Worm (Caenorhabditis elegans): ENCODE measurements around the gene F54D12.2.

Gene F54D12.2

ce11 chrII:1400105-1400504, 1.6 kb downstream of the F54D12.2 start, which contains the start of gene F54D12.1:
TSS of gene F54D12.1 (plus strand) at chrII:1400405.
- TF ChIP-seq F33H1.4 (GFP tag; IDR thresholded peaks at IDR 0.05): no peak
- TF ChIP-seq ztf-18 (tag; optimal IDR thresholded peaks at IDR 0.05): no peak
- no peak for TF ChIP-seq F57C9.4 (tag; optimal IDR thresholded peaks at IDR 0.05)
- TF ChIP-seq mcd-1 (GFP tag; IDR thresholded peaks at IDR 0.05): no peak
- no peak for TF ChIP-seq hlh-26 (GFP tag; conservative IDR thresholded peaks at IDR 0.05)
- TF ChIP-seq egrh-3 (GFP tag; IDR thresholded peaks at IDR 0.05): no peak
- no peak for TF ChIP-seq F57A8.1 (GFP tag; optimal IDR thresholded peaks at IDR 0.05)
- TF ChIP-seq ztf-26 (tag; optimal IDR thresholded peaks at IDR 0.05): no peak
- TF ChIP-seq dpff-1 (tag; optimal IDR thresholded peaks at IDR 0.05): no peak
- no peak for TF ChIP-seq repo-1 (tag; optimal IDR thresholded peaks at IDR 0.05)
- no peak for TF ChIP-seq cebp-2 (GFP tag; IDR thresholded peaks at IDR 0.05)
- no peak for TF ChIP-seq sdz-38 (tag; optimal IDR thresholded peaks at IDR 0.05)
- TF ChIP-seq rec-8 (tag; optimal IDR thresholded peaks at IDR 0.05): no peak

DNA sequence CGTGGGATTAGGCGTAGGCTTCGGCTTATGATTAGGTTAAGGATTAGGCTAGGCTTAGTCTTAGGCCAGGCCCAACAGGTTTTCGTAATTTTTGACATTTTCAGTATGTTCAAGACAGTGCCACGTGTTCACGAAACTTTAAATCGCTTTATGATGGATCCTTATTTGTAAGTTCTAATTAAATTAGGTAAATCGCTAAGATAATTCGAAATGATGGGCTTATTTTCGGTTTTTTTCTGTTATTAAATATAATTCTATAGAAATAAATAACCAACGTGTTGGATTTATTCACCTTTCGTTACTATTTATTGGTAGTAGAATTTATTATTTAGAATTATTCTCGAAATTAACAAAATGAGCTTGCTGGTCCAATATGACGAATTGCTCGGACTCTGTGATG, 3.0 kb downstream of the F54D12.2 start, which contains the start of gene Y51H7C.8:
TSS of gene Y51H7C.8 (plus strand) at position 301 of the 400 bp plus-strand sequence.
- no peak for TF ChIP-seq F57C9.4 (tag; optimal IDR thresholded peaks at IDR 0.05)
- TF ChIP-seq akir-1 (GFP tag; optimal IDR thresholded peaks at IDR 0.05): no peak
- TF ChIP-seq lin-40 (tag; optimal IDR thresholded peaks at IDR 0.05): no peak
- no peak for TF ChIP-seq attf-6 (GFP tag; IDR thresholded peaks at IDR 0.05)
- TF ChIP-seq aptf-3 (GFP tag; IDR thresholded peaks at IDR 0.05): no peak
- TF ChIP-seq ztf-6 (GFP tag; IDR thresholded peaks at IDR 0.05): no peak
- TF ChIP-seq Y79H2A.3 (GFP tag; conservative IDR thresholded peaks at IDR 0.05): no peak
- TF ChIP-seq B0019.2 (GFP tag; conservative IDR thresholded peaks at IDR 0.05): no peak

DNA sequence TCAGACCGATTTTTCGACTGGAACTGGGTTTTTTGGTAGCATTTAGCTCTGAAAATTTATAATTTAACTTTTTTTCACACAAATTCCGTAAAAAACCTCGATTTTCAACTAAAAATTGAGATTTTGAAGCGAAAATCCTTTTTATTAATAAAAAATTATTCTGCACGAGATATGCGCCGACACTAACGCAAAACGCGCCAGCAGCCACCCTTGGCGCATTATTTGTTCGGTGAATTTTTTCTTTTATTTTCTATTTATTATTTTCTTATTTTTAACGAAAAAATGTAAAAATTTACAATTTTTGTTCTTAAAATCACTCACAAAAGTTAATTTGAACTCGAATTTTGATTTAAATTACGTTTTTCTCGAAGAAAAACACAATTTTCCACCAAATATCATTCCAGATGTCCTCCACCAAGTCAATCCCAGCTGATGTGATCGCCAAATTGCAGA, 3.7 kb downstream of the F54D12.2 start, which contains the start of gene Y51H7C.7:
TSS of gene Y51H7C.7 (plus strand) at position 403 of the 453 bp plus-strand sequence.
- TF ChIP-seq ztf-22 (GFP tag; optimal IDR thresholded peaks at IDR 0.05): no peak
- TF ChIP-seq lsl-1 (GFP tag; optimal IDR thresholded peaks at IDR 0.05): peak; percentile 31
- no peak for TF ChIP-seq rec-8 (tag; optimal IDR thresholded peaks at IDR 0.05)
- no peak for TF ChIP-seq him-1 (tag; optimal IDR thresholded peaks at IDR 0.05)
- TF ChIP-seq snpc-3.4 (tag; optimal IDR thresholded peaks at IDR 0.05): peak; percentile 22
- TF ChIP-seq ztf-18 (tag; optimal IDR thresholded peaks at IDR 0.05): peak; percentile 92
- peak; percentile 13 for TF ChIP-seq attf-5 (GFP tag; optimal IDR thresholded peaks at IDR 0.05)
- no peak for TF ChIP-seq tlf-1 (GFP tag; optimal IDR thresholded peaks at IDR 0.05)
- TF ChIP-seq F33H1.4 (GFP tag; IDR thresholded peaks at IDR 0.05): peak; percentile 15; the same call in 1 of the 2 replicates
- TF ChIP-seq tbp1 (GFP tag; optimal IDR thresholded peaks at IDR 0.05): peak; percentile 0
- no peak for TF ChIP-seq zfh-2 (GFP tag; conservative IDR thresholded peaks at IDR 0.05)
- TF ChIP-seq B0336.3 (GFP tag; IDR thresholded peaks at IDR 0.05): 0 out of 2 replicates have a peak, but pooled peaks have one; percentile 33
- no peak for TF ChIP-seq nhr-27 (tag; optimal IDR thresholded peaks at IDR 0.05)
- peak; percentile 34; the same call in 1 of the 2 replicates for TF ChIP-seq pbrm-1 (GFP tag; IDR thresholded peaks at IDR 0.05)
- TF ChIP-seq cebp-2 (GFP tag; IDR thresholded peaks at IDR 0.05): no peak
- TF ChIP-seq hrde-1 (tag; optimal IDR thresholded peaks at IDR 0.05; ENCODE audit: borderline replicate concordance): no peak
- peak; percentile 74 for TF ChIP-seq mcd-1 (GFP tag; IDR thresholded peaks at IDR 0.05)

DNA sequence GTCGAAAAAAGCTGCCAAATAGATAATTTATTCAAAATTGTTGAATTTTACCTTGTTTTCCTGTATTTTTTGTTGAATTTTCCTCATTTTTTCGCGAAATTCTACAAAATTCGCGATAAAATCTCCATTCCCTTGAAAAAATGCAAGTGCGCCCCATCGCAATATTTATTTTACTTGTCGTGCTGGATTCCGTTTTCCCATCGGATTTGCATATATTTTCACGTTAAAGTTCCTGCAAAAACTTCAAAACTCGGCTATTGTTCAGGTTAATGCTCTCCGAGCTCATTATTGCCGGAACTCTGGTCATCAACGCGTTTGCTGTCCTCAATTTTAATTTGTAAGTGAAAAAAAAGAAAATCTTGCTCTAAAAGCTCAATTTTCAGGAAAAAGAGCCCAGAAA, 4.6 kb downstream of the F54D12.2 start, which contains the start of the genes Y51H7C.41 and cogc-4:
TSS of gene Y51H7C.41 (plus strand) at position 266 of the 400 bp plus-strand sequence.
TSS of gene cogc-4 (plus strand) at position 386 of the 400 bp plus-strand sequence.
- no peak for TF ChIP-seq dpl-1 (GFP tag; optimal IDR thresholded peaks at IDR 0.05)
- TF ChIP-seq bed-2 (GFP tag; IDR thresholded peaks at IDR 0.05): no peak
- TF ChIP-seq sea-2 (GFP tag; IDR thresholded peaks at IDR 0.05): no peak
- TF ChIP-seq ztf-3 (GFP tag; optimal IDR thresholded peaks at IDR 0.05): no peak
- TF ChIP-seq ztf-18 (tag; optimal IDR thresholded peaks at IDR 0.05): peak; percentile 59
- no peak for TF ChIP-seq lag-1 (GFP tag; IDR thresholded peaks at IDR 0.05)
- TF ChIP-seq unc-62 (GFP tag; optimal IDR thresholded peaks at IDR 0.05): no peak
- no peak for TF ChIP-seq ceh-40 (GFP tag; IDR thresholded peaks at IDR 0.05)
- no peak for TF ChIP-seq Y56A3A.18 (GFP tag; IDR thresholded peaks at IDR 0.05)
- TF ChIP-seq T26A5.8 (tag; optimal IDR thresholded peaks at IDR 0.05): no peak
- TF ChIP-seq K12H6.12 (tag; optimal IDR thresholded peaks at IDR 0.05): no peak
- no peak for TF ChIP-seq ets-4 (GFP tag; optimal IDR thresholded peaks at IDR 0.05)
- TF ChIP-seq ceh-58 (GFP tag; IDR thresholded peaks at IDR 0.05): no peak
- TF ChIP-seq F49E8.2 (tag; optimal IDR thresholded peaks at IDR 0.05; ENCODE audit: insufficient read depth): peak; percentile 42
